Worm (Caenorhabditis elegans): ENCODE results near the gene C16D9.1.

DNA sequence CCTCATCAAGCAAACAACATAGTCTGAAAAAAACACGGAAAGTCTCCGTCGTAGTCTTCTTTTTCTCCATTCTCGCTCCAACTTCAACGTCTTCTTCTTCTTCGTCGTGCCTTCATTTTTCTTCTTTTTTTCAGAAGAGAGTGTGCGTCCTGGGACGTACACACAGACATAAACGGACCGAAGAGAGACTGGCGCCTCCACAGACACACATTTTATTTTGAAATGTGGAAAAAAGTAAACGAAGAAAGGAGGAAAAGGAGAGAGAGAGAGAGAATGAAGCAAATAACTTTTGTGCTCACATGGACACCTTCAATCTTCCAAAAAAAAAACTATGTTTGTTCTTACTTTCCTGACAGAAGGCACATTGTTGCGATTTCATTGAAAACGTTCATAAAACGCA is 44.0 kb upstream of the C16D9.1 start:
- TF ChIP-seq nhr-237 (tag; optimal IDR thresholded peaks at IDR 0.05) (no peak), unc-62 (GFP tag; optimal IDR thresholded peaks at IDR 0.05) (no peak), blmp-1 (tag; optimal IDR thresholded peaks at IDR 0.05) (no peak), ces-1 (GFP tag; optimal IDR thresholded peaks at IDR 0.05) (no peak), ceh-39 (tag; optimal IDR thresholded peaks at IDR 0.05) (no peak), elt-1 (tag; optimal IDR thresholded peaks at IDR 0.05; ENCODE audit: borderline replicate concordance, insufficient read depth) (no peak), pha-4 (tag; optimal IDR thresholded peaks at IDR 0.05) (no peak), sem-2 (GFP tag; optimal IDR thresholded peaks at IDR 0.05) (no peak), bed-3 (GFP tag; optimal IDR thresholded peaks at IDR 0.05) (no peak), flh-1 (GFP tag; optimal IDR thresholded peaks at IDR 0.05) (no peak)
